Worm (Caenorhabditis elegans): ENCODE results near the gene Y53F4B.25.
A peak's percentile ranks its signal among the peaks of the same experiment; 100 is the strongest.

The Y53F4B.25 gene

ce11 chrII:15193961-15194360 is 58.0 kb downstream of the Y53F4B.25 start (continued):
- no peak for TF ChIP-seq lin-13 (GFP tag; optimal IDR thresholded peaks at IDR 0.05)
- TF ChIP-seq nhr-6 (tag; optimal IDR thresholded peaks at IDR 0.05), result no peak
- TF ChIP-seq egl-27 (tag; optimal IDR thresholded peaks at IDR 0.05), result no peak
- TF ChIP-seq nhr-41 (GFP tag; IDR thresholded peaks at IDR 0.05), result no peak
- TF ChIP-seq fos-1 (tag; optimal IDR thresholded peaks at IDR 0.05), result no peak
- no peak for TF ChIP-seq fkh-10 (GFP tag; optimal IDR thresholded peaks at IDR 0.05)
- TF ChIP-seq R02D3.7 (tag; optimal IDR thresholded peaks at IDR 0.05), result no peak
- no peak for TF ChIP-seq zip-11 (GFP tag; IDR thresholded peaks at IDR 0.05)
- peak; percentile 81 for TF ChIP-seq dve-1 (tag; optimal IDR thresholded peaks at IDR 0.05; ENCODE audit: insufficient read depth)
- no peak for TF ChIP-seq attf-4 (tag; optimal IDR thresholded peaks at IDR 0.05)
- no peak for TF ChIP-seq gei-8 (GFP tag; optimal IDR thresholded peaks at IDR 0.05)
- no peak for TF ChIP-seq cey-2 (tag; optimal IDR thresholded peaks at IDR 0.05; ENCODE audit: borderline replicate concordance, insufficient read depth)
- no peak; the same call in 1 of the 2 replicates for TF ChIP-seq pha-4 (GFP tag; IDR thresholded peaks at IDR 0.05)
- TF ChIP-seq pha-4 (tag; optimal IDR thresholded peaks at IDR 0.05), result no peak
- TF ChIP-seq lin-38 (GFP tag; IDR thresholded peaks at IDR 0.05), result no peak
- TF ChIP-seq Y48G9A.11 (GFP tag; IDR thresholded peaks at IDR 0.05), result no peak
- peak in 1 of 2 experiments; percentile 21 for TF ChIP-seq hif-1 (tag; optimal IDR thresholded peaks at IDR 0.05)
- TF ChIP-seq nhr-77 (tag; optimal IDR thresholded peaks at IDR 0.05), result peak; percentile 89
- peak in 1 of 2 experiments; percentile 26 for TF ChIP-seq lsy-2 (tag; optimal IDR thresholded peaks at IDR 0.05)
- TF ChIP-seq nhr-111 (GFP tag; optimal IDR thresholded peaks at IDR 0.05), result no peak
- no peak for TF ChIP-seq Y105C5A.15 (GFP tag; IDR thresholded peaks at IDR 0.05)
- TF ChIP-seq T26A8.4 (GFP tag; IDR thresholded peaks at IDR 0.05), result no peak
- TF ChIP-seq daf-8 (GFP tag; IDR thresholded peaks at IDR 0.05), result no peak
- TF ChIP-seq snpc-4 (tag; optimal IDR thresholded peaks at IDR 0.05), result no peak
- no peak for TF ChIP-seq nhr-237 (tag; optimal IDR thresholded peaks at IDR 0.05)
- no peak for TF ChIP-seq jun-1 (tag; optimal IDR thresholded peaks at IDR 0.05)
- no peak for TF ChIP-seq spr-1 (tag; optimal IDR thresholded peaks at IDR 0.05)
- TF ChIP-seq skn-1 (tag; optimal IDR thresholded peaks at IDR 0.05), result no peak
- no peak for TF ChIP-seq F10B5.3 (tag; optimal IDR thresholded peaks at IDR 0.05)
- TF ChIP-seq ztf-11 (tag; optimal IDR thresholded peaks at IDR 0.05), result no peak
- TF ChIP-seq ceh-28 (tag; optimal IDR thresholded peaks at IDR 0.05), result no peak
- no peak for TF ChIP-seq egl-43 (GFP tag; IDR thresholded peaks at IDR 0.05)
- TF ChIP-seq rbr-2 (tag; optimal IDR thresholded peaks at IDR 0.05), result no peak
- no peak for TF ChIP-seq vab-7 (GFP tag; IDR thresholded peaks at IDR 0.05)
- TF ChIP-seq nhr-48 (tag; optimal IDR thresholded peaks at IDR 0.05), result peak; percentile 3
- no peak for TF ChIP-seq Y75B8A.6 (GFP tag; IDR thresholded peaks at IDR 0.05)
- TF ChIP-seq ces-1 (GFP tag; optimal IDR thresholded peaks at IDR 0.05), result no peak
- TF ChIP-seq nhr-11 (tag; optimal IDR thresholded peaks at IDR 0.05), result peak; percentile 64
- no peak for TF ChIP-seq aha-1 (tag)
- no peak for TF ChIP-seq lin-29 (GFP tag; IDR thresholded peaks at IDR 0.05)
- TF ChIP-seq arid-1 (GFP tag; conservative IDR thresholded peaks at IDR 0.05), result no peak
- peak; percentile 52 for TF ChIP-seq set-16 (GFP tag; IDR thresholded peaks at IDR 0.05)
- TF ChIP-seq lin-1 (GFP tag; IDR thresholded peaks at IDR 0.05), result no peak
- no peak for TF ChIP-seq sdz-12 (GFP tag; optimal IDR thresholded peaks at IDR 0.05)
- peak; percentile 48 for TF ChIP-seq mep-1 (tag; optimal IDR thresholded peaks at IDR 0.05)
- TF ChIP-seq F44E2.7 (GFP tag; IDR thresholded peaks at IDR 0.05), result no peak
- no peak for TF ChIP-seq F26F4.8 (GFP tag; conservative IDR thresholded peaks at IDR 0.05)
- TF ChIP-seq php-3 (GFP tag; IDR thresholded peaks at IDR 0.05), result no peak
- TF ChIP-seq saeg-2 (GFP tag; IDR thresholded peaks at IDR 0.05), result no peak
- no peak for TF ChIP-seq dmd-8 (GFP tag; IDR thresholded peaks at IDR 0.05)
- no peak for TF ChIP-seq mdt-29 (GFP tag; IDR thresholded peaks at IDR 0.05)
- no peak for TF ChIP-seq zfp-2 (tag; optimal IDR thresholded peaks at IDR 0.05)
- TF ChIP-seq duxl-1 (tag; optimal IDR thresholded peaks at IDR 0.05; ENCODE audit: poor library complexity), result no peak

All from whole organism, L4 larva.